Worm (Caenorhabditis elegans) whole organism, L3 larva: ENCODE data around the gene fbxa-151.

ENCODE experiments used
- elt-3 ChIP-seq, 3 experiments: fragments of 150-350 bp in 1 of 3; sonication (generic microtip) in 2 of 3; optimal IDR thresholded peaks; 2 replicates in 2 of 3; 4 replicates in 1 of 3; lab custom pipeline; 2014 to 2017; ENCODE audit warnings: missing biosample characterization in 3 of 3, missing genetic modification characterization in 3 of 3
- mdl-1 ChIP-seq: fragments of 150-350 bp; optimal IDR thresholded peaks from 2 replicates; lab custom pipeline; 2014; ENCODE audit warnings: missing biosample characterization, missing genetic modification characterization
- nfya-1 ChIP-seq: sonication (generic microtip); optimal IDR thresholded peaks from 2 replicates; lab custom pipeline; 2017; ENCODE audit warnings: missing genetic modification characterization, mild to moderate bottlenecking, missing compliant biosample characterization, antibody characterized with exemption, moderate library complexity; ENCODE audit not compliant: insufficient read depth
- nhr-12 ChIP-seq: fragments of 150-350 bp; optimal IDR thresholded peaks from 2 replicates; lab custom pipeline; 2014; ENCODE audit warnings: missing biosample characterization, missing genetic modification characterization
- nhr-28 ChIP-seq: fragments of 150-350 bp; optimal IDR thresholded peaks from 2 replicates; lab custom pipeline; 2014; ENCODE audit warnings: missing biosample characterization, missing genetic modification characterization
- skn-1 ChIP-seq: fragments of 150-350 bp; optimal IDR thresholded peaks from 2 replicates; lab custom pipeline; 2014; ENCODE audit warnings: missing biosample characterization, missing genetic modification characterization

- TF ChIP-seq nfya-1 (tag; lab: Kevin White, UChicago) (no peak), nhr-12 (no peak), elt-3 (tag; optimal IDR thresholded peaks at IDR 0.05; lab: Kevin White, UChicago) (no peak), skn-1 (tag; lab: Kevin White, UChicago) (no peak), nhr-28 (tag; lab: Kevin White, UChicago) (no peak), mdl-1 (tag; lab: Kevin White, UChicago) (no peak)
Measured at ce11 chrIII:1303414-1303813, 36.7 kb upstream of the fbxa-151 start, which contains the start of gene fbxa-75.
